Worm (Caenorhabditis elegans) whole organism, L4 larva: Measurements from ENCODE around the gene C13F10.1.

ENCODE experiments used
- D1046.2 ChIP-seq: fragments of 200-800 bp; sonication (Bioruptor generic); IDR thresholded peaks from 2 replicates; pipeline ENCODE4 v1.3.6; 2022; ENCODE audit warnings: missing genetic modification characterization, missing compliant biosample characterization
- R02D3.7 ChIP-seq: fragments of 150-350 bp; sonication (generic microtip); optimal IDR thresholded peaks from 3 replicates; lab custom pipeline; 2014; ENCODE audit warnings: missing biosample characterization, missing genetic modification characterization
- daf-19 ChIP-seq: fragments of 200-800 bp; sonication (Bioruptor generic); conservative IDR thresholded peaks from 2 replicates; pipeline ENCODE4 v1.3.6; 2022; ENCODE audit warnings: missing genetic modification characterization, missing compliant biosample characterization
- egl-27 ChIP-seq: sonication (generic microtip); optimal IDR thresholded peaks from 3 replicates; lab custom pipeline; 2017; ENCODE audit warnings: missing biosample characterization, missing genetic modification reagents, missing genetic modification characterization
- fkh-10 ChIP-seq: fragments of 150-350 bp; optimal IDR thresholded peaks from 2 replicates; lab custom pipeline; 2014; ENCODE audit warnings: missing biosample characterization, missing genetic modification reagents, missing genetic modification characterization
- fos-1 ChIP-seq: fragments of 150-350 bp; optimal IDR thresholded peaks from 2 replicates; lab custom pipeline; 2014; ENCODE audit warnings: missing biosample characterization, missing genetic modification characterization
- lin-13 ChIP-seq: fragments of 150-350 bp; optimal IDR thresholded peaks from 2 replicates; lab custom pipeline; 2014; ENCODE audit warnings: missing biosample characterization, missing genetic modification reagents, missing genetic modification characterization
- nhr-25 ChIP-seq: sonication (generic microtip); optimal IDR thresholded peaks from 2 replicates; lab custom pipeline; 2017; ENCODE audit warnings: missing genetic modification characterization, mild to moderate bottlenecking, missing compliant biosample characterization, antibody characterized with exemption, moderate library complexity, borderline replicate concordance; ENCODE audit not compliant: insufficient read depth
- nhr-77 ChIP-seq: fragments of 150-350 bp; optimal IDR thresholded peaks from 2 replicates; lab custom pipeline; 2014; ENCODE audit warnings: missing biosample characterization, missing genetic modification characterization
- pha-4 ChIP-seq, 2 experiments: fragments of 150-350 bp in 1 of 2; fragments of 200-800 bp in 1 of 2; sonication (Bioruptor generic) in 1 of 2; IDR thresholded peaks in 1 of 2; optimal IDR thresholded peaks in 1 of 2; 2 replicates each; pipeline versions ENCODE4 v1.3.6 to Lab custom; 2014 to 2022; ENCODE audit warnings: missing genetic modification characterization in 2 of 2, missing genetic modification reagents in 2 of 2, missing biosample characterization in 1 of 2, missing compliant biosample characterization in 1 of 2
- sdz-12 ChIP-seq: fragments of 200-800 bp; sonication (Bioruptor generic); optimal IDR thresholded peaks from 2 replicates; lab custom pipeline; 2018; ENCODE audit warnings: mild to moderate bottlenecking, missing genetic modification characterization, missing compliant biosample characterization
- snpc-4 ChIP-seq: fragments of 150-350 bp; optimal IDR thresholded peaks from 2 replicates; lab custom pipeline; 2014; ENCODE audit warnings: missing biosample characterization, missing genetic modification characterization
- unc-62 ChIP-seq, 3 experiments: fragments of 150-350 bp in 1 of 3; sonication (generic microtip); optimal IDR thresholded peaks in 2 of 3; peaks in 1 of 3; 1 replicate in 1 of 3; 2 replicates in 2 of 3; lab custom pipeline; 2014 to 2017; ENCODE audit warnings: missing biosample characterization in 3 of 3, missing genetic modification characterization in 3 of 3, missing genetic modification reagents in 3 of 3, missing genotype in 1 of 3

DNA sequence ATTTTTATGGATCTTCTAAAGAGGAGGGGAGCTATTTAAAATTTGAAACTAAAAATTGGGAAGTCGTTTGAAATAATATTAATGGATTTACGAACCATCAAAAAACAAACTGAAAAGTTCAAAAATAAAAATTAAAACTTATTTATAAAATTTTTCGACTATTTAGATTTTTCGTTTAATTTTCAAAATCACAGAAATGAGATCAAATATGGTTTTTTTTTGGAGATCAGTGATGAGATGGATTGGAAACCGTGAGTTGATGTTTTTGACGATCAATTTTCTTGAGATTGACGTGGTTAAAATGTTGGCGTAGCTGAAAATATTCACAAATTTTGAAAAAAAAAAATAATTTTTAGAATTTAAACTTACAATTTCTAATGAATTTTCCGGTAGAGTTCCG lies 4.9 kb upstream of the C13F10.1 start, which contains the start of gene C13F10.5:
- TF ChIP-seq daf-19 (GFP tag; lab: Robert Waterston, UW) (no peak), unc-62 (GFP tag; optimal IDR thresholded peaks at IDR 0.05 in 1 of 2; lab: Kevin White, UChicago) (no peak), unc-62 (tag; optimal IDR thresholded peaks at IDR 0.05; lab: Kevin White, UChicago) (no peak), fos-1 (no peak), sdz-12 (no peak), pha-4 (GFP tag; IDR thresholded peaks at IDR 0.05; lab: Robert Waterston, UW) (no peak), pha-4 (tag; optimal IDR thresholded peaks at IDR 0.05; lab: Kevin White, UChicago) (no peak), egl-27 (no peak), snpc-4 (tag; lab: Kevin White, UChicago) (no peak), R02D3.7 (tag; lab: Kevin White, UChicago) (no peak), D1046.2 (GFP tag; lab: Robert Waterston, UW) (no peak), nhr-77 (tag; lab: Kevin White, UChicago) (no peak), nhr-25 (no peak), lin-13 (GFP tag; lab: Kevin White, UChicago) (no peak), fkh-10 (GFP tag; lab: Kevin White, UChicago) (no peak)
